Fruit fly (Drosophila melanogaster): ENCODE measurements around the gene mRpL47.
A peak's percentile ranks its signal among the peaks of the same experiment; 100 is the strongest.

mRpL47 gene

DNA sequence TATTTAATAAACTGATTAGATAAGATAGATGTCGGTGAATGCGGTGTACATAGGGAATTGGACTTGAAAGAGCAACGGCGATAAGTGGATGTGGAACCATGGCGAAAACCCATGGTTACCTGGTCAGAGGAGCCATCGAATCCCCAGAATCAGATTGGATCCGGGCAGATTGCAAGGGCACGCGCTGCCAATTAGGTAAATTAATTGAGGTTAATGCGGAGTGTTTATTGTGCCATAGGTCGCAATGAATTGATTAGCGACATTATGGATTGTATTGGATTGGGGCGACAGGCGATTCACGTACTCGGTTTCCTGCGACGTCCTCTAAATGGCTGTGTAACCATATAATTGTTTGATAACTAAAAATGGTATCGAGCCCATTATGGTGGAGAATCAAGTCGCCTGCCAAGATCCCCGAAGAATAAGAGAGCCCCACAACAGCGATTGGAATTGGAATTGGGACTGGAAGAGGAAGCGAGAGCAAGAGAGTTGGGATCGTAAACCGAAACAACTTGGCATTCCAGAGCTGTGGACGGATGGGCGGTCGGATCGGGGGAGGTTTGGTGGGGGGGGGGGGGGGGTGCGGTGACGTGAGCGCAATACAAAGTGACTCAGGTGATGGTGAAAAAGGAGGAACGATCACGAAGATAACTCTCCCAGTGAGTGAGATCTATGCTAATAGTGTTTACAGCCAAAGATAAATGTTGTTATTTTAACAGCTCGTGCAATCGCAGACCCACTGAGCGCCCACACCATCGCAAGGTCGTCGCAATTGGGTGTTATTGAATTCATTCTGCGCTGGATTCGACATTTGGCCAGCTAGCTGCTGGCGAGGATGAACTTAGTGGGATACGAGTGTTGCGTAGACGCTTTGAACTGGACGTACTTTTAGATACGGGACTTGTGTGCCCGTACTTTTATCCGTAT is 14.0 kb downstream of the mRpL47 start:
- TF ChIP-seq CG8478 (optimal IDR thresholded peaks at IDR 0.05) (no peak), CTCF (optimal IDR thresholded peaks at IDR 0.05) (no peak)

DNA sequence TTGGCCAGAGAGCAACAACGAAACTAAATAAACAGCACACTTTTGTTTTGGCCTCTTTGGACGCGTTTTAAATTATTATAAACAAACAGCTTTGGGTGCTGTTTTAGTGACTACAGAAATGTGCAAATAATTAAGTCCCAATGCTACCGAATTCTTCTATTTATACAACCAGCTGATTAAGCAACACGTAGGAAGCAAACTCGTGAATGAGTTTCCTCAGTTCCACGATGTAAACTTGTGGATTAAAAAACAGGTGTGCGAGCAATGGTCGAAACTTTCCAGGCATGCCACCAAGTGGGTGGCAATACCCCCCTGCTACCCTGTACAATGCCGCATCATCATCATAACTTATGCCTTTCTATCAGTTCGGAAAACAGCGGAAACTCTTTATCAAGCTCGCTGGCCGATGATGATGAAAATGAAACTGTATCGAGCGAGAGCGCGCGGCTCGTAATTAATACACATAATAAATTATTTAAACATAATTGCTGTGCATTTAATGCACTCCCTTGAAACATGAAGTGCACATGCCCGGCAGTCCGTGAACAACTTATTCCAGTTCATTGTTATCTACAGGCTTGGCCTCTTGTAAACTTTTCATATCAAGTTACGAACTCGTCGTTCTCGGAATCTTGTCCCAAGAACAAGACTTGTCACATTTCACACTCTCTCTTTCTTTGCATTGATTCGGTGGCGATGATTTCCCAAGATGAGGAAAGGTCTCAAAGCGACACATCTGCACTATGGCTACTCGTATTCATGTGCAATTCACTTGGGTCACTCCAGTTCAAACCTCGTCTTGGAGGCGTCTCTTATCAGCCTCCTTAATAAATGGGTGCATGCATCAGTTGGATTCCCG is 15.3 kb downstream of the mRpL47 start:
- TF ChIP-seq CG8478 (optimal IDR thresholded peaks at IDR 0.05): no peak
- TF ChIP-seq CTCF (optimal IDR thresholded peaks at IDR 0.05): no peak

DNA sequence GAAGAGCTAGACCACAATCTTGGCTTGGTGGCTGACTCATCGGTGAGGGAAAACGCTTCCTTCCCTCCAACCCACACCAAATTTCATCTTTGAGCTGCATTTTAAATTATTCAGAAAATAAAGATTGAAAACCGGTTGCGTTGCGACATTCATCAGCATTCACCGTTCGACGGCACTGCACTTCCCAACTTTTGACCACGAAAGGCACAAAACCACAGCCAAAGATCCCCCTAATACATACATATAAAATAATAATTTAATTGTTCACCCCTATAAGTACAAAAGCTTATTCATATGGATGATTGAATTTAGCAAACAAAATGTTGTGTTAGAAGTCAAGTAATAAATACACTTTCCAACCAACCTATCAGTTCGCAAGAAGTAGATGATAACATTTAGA is 16.5 kb downstream of the mRpL47 start:
- TF ChIP-seq CG8478 (optimal IDR thresholded peaks at IDR 0.05): no peak
- no peak for TF ChIP-seq CTCF (optimal IDR thresholded peaks at IDR 0.05)

DNA sequence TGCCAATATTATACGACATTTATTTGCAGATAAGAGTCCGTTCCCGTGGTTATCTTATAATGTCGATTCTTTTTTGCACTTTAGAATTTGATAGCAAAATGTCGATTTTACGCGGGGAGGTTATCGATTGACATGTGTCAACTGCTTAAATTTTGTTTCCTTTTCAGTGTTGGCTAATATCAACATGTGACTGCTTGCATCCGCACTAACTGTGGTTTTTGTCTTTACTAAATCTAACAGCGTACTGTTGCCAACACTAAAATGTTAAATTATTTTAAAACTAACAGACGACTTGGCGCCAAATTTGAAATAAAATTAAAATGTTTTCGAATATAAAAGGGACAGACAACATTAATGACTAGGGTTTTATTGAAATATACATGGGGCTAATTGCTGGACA is 19.0 kb downstream of the mRpL47 start:
- TF ChIP-seq CG8478 (optimal IDR thresholded peaks at IDR 0.05) (no peak), CTCF (optimal IDR thresholded peaks at IDR 0.05) (peak; percentile 43 to 59)

DNA sequence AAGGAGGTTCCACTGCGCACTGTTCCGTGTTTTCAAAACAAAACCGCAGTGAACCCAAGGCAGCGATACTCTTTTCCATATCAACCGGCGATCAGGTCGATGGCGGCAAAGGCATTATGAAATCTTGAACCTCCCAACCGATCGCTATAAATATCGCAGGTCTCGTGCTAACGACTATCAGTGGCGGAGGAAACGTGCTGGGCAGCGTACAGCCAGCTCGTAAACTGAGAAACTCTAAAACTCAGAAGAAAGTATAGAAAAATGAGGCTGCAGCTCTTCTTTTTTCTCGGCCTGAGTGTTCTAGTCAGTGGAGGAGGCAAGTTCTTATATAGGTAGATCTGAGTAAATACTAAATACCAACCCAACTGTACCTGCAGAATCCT is 21.1 kb downstream of the mRpL47 start, which contains the start of gene phu:
phu (plus strand) TSS at position 175 of the 383 bp plus-strand sequence.
- no peak for TF ChIP-seq CG8478 (optimal IDR thresholded peaks at IDR 0.05)

DNA sequence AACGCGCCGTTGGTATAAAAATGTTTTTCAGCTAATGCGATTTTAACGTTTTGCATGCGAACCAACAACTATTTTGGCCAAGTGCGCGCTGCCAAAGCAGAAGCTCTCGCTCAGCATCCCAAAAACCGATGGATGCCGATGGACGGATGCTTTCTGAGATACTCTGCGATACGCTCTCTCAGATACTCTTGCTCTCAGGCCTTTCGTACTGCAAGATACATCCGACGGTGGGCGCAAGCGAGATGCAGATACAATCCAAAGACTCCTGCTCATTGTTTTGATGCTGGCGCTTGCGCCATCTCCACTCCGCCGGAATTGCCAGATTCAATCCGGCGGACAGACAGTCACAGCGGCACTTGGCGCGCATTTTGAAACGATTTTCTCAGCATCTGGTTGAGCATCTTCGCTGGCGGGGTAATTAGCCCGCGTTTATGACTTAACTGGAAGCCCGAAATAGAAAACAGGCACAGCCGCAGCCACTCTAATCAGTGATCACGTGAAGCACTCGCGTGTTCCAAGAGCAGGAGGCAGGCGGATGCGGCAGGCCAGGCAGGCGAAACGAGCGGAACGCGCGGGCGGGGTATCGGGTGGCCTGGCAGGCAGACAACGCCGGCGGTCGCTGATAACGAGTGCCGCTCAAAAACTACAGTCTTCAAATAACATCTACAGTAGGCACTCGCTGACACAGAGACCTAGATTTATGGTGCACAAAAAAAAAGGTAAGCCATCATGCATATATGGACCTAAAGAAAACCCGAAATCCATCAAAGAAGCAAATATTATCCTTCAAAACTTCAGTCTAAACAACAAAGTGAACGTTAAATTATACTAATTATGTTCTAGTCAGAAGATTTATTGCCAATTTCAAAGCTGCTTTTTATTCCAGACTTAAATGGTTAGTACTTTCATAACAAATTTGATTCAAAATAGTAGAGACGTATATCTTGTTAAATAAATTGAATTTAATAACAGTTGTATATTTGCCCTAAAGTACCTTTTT is 21.8 kb downstream of the mRpL47 start, which contains the start of gene CG16779:
CG16779 (minus strand) TSS at position 51 of the 1,000 bp plus-strand sequence.
- TF ChIP-seq CTCF (optimal IDR thresholded peaks at IDR 0.05) (no peak), CG8478 (optimal IDR thresholded peaks at IDR 0.05) (no peak)

DNA sequence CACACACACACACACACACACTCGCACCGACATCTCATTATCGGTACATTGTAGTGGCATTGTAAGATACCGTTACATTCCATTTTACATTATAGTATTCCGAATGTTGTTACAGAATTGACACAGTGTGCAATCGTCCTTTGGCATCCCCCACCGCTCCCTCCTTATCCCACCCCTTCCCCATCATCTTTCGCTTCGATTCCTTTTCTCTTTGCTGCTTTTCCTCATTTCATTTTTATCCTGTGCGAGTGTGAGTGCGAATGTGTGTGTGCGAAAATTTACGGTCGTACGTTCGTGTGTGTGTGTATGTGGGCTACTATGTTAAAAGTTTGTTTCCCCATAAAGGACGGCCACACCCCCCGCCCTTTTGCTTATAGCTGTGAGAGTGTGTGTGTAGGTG is 23.6 kb downstream of the mRpL47 start:
- no peak for TF ChIP-seq CTCF (optimal IDR thresholded peaks at IDR 0.05)
- TF ChIP-seq CG8478 (optimal IDR thresholded peaks at IDR 0.05): no peak

DNA sequence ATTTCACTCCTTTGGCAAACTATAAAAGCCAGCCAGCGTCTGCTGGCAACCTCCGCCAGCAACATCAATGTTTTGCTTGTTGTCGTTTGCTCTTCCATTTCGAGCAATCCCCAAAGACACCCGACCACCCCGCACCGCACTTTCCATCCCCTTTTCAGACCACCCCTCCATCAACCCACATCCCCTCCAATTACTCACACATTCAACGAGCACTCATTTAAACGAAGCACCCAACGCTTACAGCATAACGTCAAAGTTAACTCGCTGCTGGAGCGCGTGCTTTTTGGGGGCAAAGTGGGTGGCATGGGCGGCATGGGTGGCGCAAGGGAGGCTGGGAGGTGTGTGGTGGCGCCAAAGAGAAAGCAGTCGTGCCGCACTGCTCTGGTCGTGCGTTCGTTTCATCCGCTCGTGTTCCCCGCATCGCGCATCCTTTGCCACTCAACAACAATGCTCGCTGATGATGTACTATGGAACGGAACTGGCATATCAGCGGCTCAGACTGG is 24.6 kb downstream of the mRpL47 start:
- TF ChIP-seq CG8478 (optimal IDR thresholded peaks at IDR 0.05) (no peak), CTCF (optimal IDR thresholded peaks at IDR 0.05) (no peak)

DNA sequence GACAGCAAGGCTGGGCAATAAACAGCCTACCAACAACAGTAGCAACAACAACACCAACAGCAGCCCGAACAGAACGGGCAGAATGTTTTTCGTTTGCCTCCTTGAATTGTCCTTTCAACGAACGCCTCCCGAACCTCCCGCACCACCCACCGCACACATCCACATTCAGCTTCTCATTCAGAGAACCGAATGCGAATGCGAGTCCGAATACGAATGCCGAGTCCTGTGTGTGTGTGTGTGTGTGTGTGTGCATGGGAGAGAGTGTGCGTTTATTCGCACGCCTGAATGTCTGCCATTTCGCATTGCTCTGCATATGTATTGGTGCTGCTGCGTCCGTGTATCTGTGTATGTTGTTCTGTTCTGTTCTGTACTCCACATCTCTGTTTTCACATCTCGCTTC is 27.2 kb downstream of the mRpL47 start:
- TF ChIP-seq CG8478 (optimal IDR thresholded peaks at IDR 0.05) (no peak), CTCF (optimal IDR thresholded peaks at IDR 0.05) (no peak)

DNA sequence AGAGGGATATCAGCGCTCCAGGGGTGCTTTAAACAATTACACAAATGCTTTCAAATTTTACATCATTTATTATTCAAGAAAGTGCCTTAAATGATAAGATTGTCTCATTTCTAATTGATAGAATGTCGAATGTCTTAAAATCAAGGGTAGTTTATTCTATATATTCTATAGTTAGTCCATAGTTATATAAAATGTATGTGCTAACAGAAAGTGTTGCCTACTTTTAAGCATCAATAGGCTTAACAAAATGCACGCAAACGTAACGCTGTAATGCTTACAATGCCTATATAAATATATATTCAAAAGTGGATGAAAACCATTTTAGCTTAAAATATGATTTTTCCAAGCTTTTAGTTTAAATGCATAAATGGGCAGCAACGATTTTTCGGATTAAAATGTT is 27.7 kb downstream of the mRpL47 start:
- no peak for TF ChIP-seq CG8478 (optimal IDR thresholded peaks at IDR 0.05)
- TF ChIP-seq CTCF (optimal IDR thresholded peaks at IDR 0.05): no peak

DNA sequence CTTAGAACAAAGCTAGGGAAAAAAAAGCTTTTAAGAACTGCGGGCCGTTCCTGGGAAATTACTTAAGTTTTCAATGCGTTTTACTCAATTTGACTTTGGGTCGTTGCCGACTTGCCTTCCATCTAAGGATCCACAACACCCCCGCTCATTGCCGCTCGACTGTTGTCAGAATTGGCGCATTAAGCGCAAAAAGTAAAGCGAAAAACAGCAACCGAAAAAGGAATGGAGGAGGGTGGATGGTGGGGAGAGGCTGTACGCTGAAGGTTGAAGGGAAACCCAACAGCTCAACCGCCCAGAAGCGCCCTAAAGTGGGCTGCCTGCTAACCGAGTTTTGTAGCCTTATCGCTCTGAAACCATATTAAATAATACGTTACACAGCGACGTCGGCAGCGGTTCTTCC is 28.1 kb downstream of the mRpL47 start:
- TF ChIP-seq CG8478 (optimal IDR thresholded peaks at IDR 0.05): no peak
- no peak for TF ChIP-seq CTCF (optimal IDR thresholded peaks at IDR 0.05)

DNA sequence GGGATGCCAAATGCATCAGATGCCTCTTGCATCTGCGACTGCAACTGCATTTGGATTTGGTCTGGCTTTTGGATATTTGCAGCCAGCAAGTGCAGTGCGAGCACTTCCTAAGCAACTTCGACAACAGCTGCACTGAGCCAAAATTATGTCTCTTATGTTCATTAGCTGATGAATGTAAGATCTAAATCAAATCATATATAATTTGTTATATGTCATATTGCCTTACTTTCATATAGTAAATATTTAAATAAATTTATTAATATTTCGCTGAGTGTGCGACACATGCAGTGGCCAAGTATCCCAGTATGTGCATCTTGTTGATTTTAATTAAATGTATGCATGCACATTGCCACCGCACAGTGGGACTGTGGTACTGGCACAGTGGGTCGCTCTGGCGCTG is 35.3 kb downstream of the mRpL47 start:
- TF ChIP-seq CG8478 (optimal IDR thresholded peaks at IDR 0.05) (no peak), CTCF (optimal IDR thresholded peaks at IDR 0.05) (no peak)

DNA sequence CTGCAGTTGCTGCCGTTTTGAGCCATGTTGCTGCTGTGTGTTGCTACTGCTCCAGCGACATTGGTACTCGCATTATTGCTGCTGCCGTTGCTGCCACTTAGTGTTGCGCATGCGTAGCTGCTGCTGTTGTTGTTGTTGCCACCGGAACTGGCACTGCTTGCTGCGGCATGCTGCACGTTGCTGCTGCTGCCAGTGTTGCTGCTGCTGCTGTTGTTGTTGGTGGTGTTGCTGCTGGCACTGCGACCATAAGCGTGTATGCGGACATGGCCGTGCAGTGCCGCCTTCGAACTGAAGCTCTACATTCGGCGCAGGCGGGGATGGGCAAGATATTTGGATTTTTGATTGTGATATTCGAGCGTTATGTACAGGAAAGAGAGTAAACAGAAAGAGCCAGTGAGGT is 47.6 kb downstream of the mRpL47 start:
- TF ChIP-seq CTCF (optimal IDR thresholded peaks at IDR 0.05) (no peak), CG8478 (optimal IDR thresholded peaks at IDR 0.05) (no peak)
